Fruit fly (Drosophila melanogaster): ENCODE results near the gene Ggt-1.
A peak's percentile ranks its signal among the peaks of the same experiment; 100 is the strongest.

Gene Ggt-1

dm6 chrX:18517415-18517814 is 5.1 kb upstream of the Ggt-1 start (continued):
- TF ChIP-seq CG17802 (tag; optimal IDR thresholded peaks at IDR 0.05), result no peak
- TF ChIP-seq NfI (GFP tag; optimal IDR thresholded peaks at IDR 0.05), result peak; percentile 49
- TF ChIP-seq CG4328 (GFP tag; optimal IDR thresholded peaks at IDR 0.05), result no peak
- TF ChIP-seq seq (GFP tag; IDR thresholded peaks at IDR 0.05), result no peak
- no peak for TF ChIP-seq eyg (GFP tag; optimal IDR thresholded peaks at IDR 0.05)
- no peak for TF ChIP-seq usp (GFP tag; optimal IDR thresholded peaks at IDR 0.05)
- no peak for TF ChIP-seq sima (GFP tag; optimal IDR thresholded peaks at IDR 0.05)
- TF ChIP-seq Poxn (GFP tag; IDR thresholded peaks at IDR 0.05), result no peak
- TF ChIP-seq CG10209 (GFP tag; optimal IDR thresholded peaks at IDR 0.05), result no peak
- no peak for TF ChIP-seq CG8924 (tag; optimal IDR thresholded peaks at IDR 0.05)
- TF ChIP-seq dysf (GFP tag; IDR thresholded peaks at IDR 0.05), result peak; percentile 48; the same call in 1 of the 3 replicates
- TF ChIP-seq CG1529 (GFP tag; optimal IDR thresholded peaks at IDR 0.05), result no peak
- TF ChIP-seq ham (GFP tag; IDR thresholded peaks at IDR 0.05), result no peak
- TF ChIP-seq ems (GFP tag; optimal IDR thresholded peaks at IDR 0.05), result no peak
- TF ChIP-seq onecut (GFP tag; IDR thresholded peaks at IDR 0.05), result peak; percentile 72
- no peak for TF ChIP-seq Pdp1 (GFP tag; optimal IDR thresholded peaks at IDR 0.05)
- no peak for TF ChIP-seq Gsc (GFP tag; IDR thresholded peaks at IDR 0.05)
- TF ChIP-seq Dref (GFP tag; IDR thresholded peaks at IDR 0.05), result no peak
- peak; percentile 27; the same call in 1 of the 2 replicates for TF ChIP-seq CG14667 (GFP tag; IDR thresholded peaks at IDR 0.05)
- 0 out of 3 replicates have a peak, but pooled peaks have one; percentile 39 for TF ChIP-seq z (GFP tag; IDR thresholded peaks at IDR 0.05)
- no peak for TF ChIP-seq Dll (GFP tag; IDR thresholded peaks at IDR 0.05; ENCODE audit: partially characterized antibody)
- peak; percentile 52; the same call in 1 of the 2 replicates for TF ChIP-seq sob (GFP tag; IDR thresholded peaks at IDR 0.05)
- TF ChIP-seq klu (GFP tag; IDR thresholded peaks at IDR 0.05), result no peak
- no peak for TF ChIP-seq ro (GFP tag; IDR thresholded peaks at IDR 0.05)
- TF ChIP-seq CG5180 (GFP tag; optimal IDR thresholded peaks at IDR 0.05), result peak; percentile 45
- TF ChIP-seq CG12744 (GFP tag; optimal IDR thresholded peaks at IDR 0.05), result no peak
- peak; percentile 5 for TF ChIP-seq CG4707 (GFP tag; optimal IDR thresholded peaks at IDR 0.05)
- TF ChIP-seq CG18764 (GFP tag; optimal IDR thresholded peaks at IDR 0.05), result no peak
- TF ChIP-seq CG13296 (GFP tag; optimal IDR thresholded peaks at IDR 0.05), result peak; percentile 26
- no peak for TF ChIP-seq Bgb (GFP tag; IDR thresholded peaks at IDR 0.05; ENCODE audit: partially characterized antibody)
- TF ChIP-seq Hsf (GFP tag; optimal IDR thresholded peaks at IDR 0.05), result peak; percentile 58
- TF ChIP-seq ftz-f1 (GFP tag; optimal IDR thresholded peaks at IDR 0.05), result no peak
- TF ChIP-seq Sin3A (optimal IDR thresholded peaks at IDR 0.05), result no peak
- TF ChIP-seq CG31365 (tag; optimal IDR thresholded peaks at IDR 0.05), result no peak
- TF ChIP-seq Camta (GFP tag; optimal IDR thresholded peaks at IDR 0.05), result peak; percentile 25
- TF ChIP-seq pho (GFP tag; optimal IDR thresholded peaks at IDR 0.05), result no peak
- no peak for TF ChIP-seq grn (GFP tag; optimal IDR thresholded peaks at IDR 0.05)
- TF ChIP-seq MESR4 (GFP tag; optimal IDR thresholded peaks at IDR 0.05), result no peak
- no peak for TF ChIP-seq CG3281 (GFP tag; optimal IDR thresholded peaks at IDR 0.05)
- TF ChIP-seq CG17359 (tag; optimal IDR thresholded peaks at IDR 0.05), result peak; percentile 92
- no peak for TF ChIP-seq CG6254 (GFP tag; optimal IDR thresholded peaks at IDR 0.05)
- TF ChIP-seq CG3407 (GFP tag; optimal IDR thresholded peaks at IDR 0.05), result peak; percentile 12
- TF ChIP-seq ssp (GFP tag; IDR thresholded peaks at IDR 0.05), result no peak
- TF ChIP-seq crp (GFP tag; optimal IDR thresholded peaks at IDR 0.05), result no peak
- no peak for TF ChIP-seq CG7745 (tag; optimal IDR thresholded peaks at IDR 0.05)
- peak; percentile 41 for TF ChIP-seq Chrac-16 (GFP tag; optimal IDR thresholded peaks at IDR 0.05)
- TF ChIP-seq CG2889 (GFP tag; IDR thresholded peaks at IDR 0.05), result no peak
- no peak for TF ChIP-seq Atf3 (GFP tag; optimal IDR thresholded peaks at IDR 0.05)

Measured in whole organism, embryonic.